Worm (Caenorhabditis elegans) whole organism, early embryonic: ENCODE results near the gene ints-5.

ENCODE experiments used
- B0310.2 ChIP-seq: sonication (generic microtip); optimal IDR thresholded peaks from 2 replicates; lab custom pipeline; 2016; ENCODE audit warnings: mild to moderate bottlenecking, missing genetic modification characterization, missing compliant biosample characterization
- F13C5.2 ChIP-seq: sonication (generic microtip); optimal IDR thresholded peaks from 2 replicates; lab custom pipeline; 2017; ENCODE audit warnings: mild to moderate bottlenecking, missing genetic modification characterization, inconsistent platforms, missing compliant biosample characterization
- aly-1 ChIP-seq: sonication (generic microtip); optimal IDR thresholded peaks from 2 replicates; lab custom pipeline; 2016; ENCODE audit warnings: missing genetic modification characterization, missing compliant biosample characterization
- ama-1 ChIP-seq: fragments of 150-350 bp; optimal IDR thresholded peaks from 2 replicates; lab custom pipeline; 2014
- ceh-13 ChIP-seq: fragments of 200-800 bp; sonication (Bioruptor generic); optimal IDR thresholded peaks from 2 replicates; lab custom pipeline; 2018; ENCODE audit warnings: mild to moderate bottlenecking, missing genetic modification characterization, missing compliant biosample characterization
- ceh-36 ChIP-seq: sonication (generic microtip); optimal IDR thresholded peaks from 2 replicates; lab custom pipeline; 2016; ENCODE audit warnings: missing genetic modification characterization, inconsistent platforms, missing compliant biosample characterization
- ets-7 ChIP-seq: sonication (generic microtip); optimal IDR thresholded peaks from 2 replicates; lab custom pipeline; 2016; ENCODE audit warnings: missing genotype, missing genetic modification characterization, missing compliant biosample characterization
- flt-1 ChIP-seq: fragments of 200-800 bp; sonication (Bioruptor generic); IDR thresholded peaks from 2 replicates; pipeline ENCODE4 v1.3.6; 2022; ENCODE audit warnings: missing genetic modification characterization, missing compliant biosample characterization
- hmbx-1 ChIP-seq: sonication (generic microtip); optimal IDR thresholded peaks from 2 replicates; lab custom pipeline; 2016; ENCODE audit warnings: mild to moderate bottlenecking, missing genetic modification characterization, missing compliant biosample characterization
- hmg-4 ChIP-seq: fragments of 200-800 bp; sonication (Bioruptor generic); optimal IDR thresholded peaks from 2 replicates; lab custom pipeline; 2018; ENCODE audit warnings: mild to moderate bottlenecking, missing genetic modification characterization, missing compliant biosample characterization
- hnd-1 ChIP-seq: sonication (generic microtip); optimal IDR thresholded peaks from 2 replicates; lab custom pipeline; 2016; ENCODE audit warnings: missing genetic modification characterization, missing compliant biosample characterization
- pes-1 ChIP-seq: fragments of 200-800 bp; sonication (Bioruptor generic); IDR thresholded peaks from 2 replicates; pipeline ENCODE4 v1.3.6; 2022; ENCODE audit warnings: missing genetic modification reagents, missing genetic modification characterization, missing compliant biosample characterization
- scrt-1 ChIP-seq: fragments of 200-800 bp; sonication (Bioruptor generic); IDR thresholded peaks from 2 replicates; pipeline ENCODE4 v1.3.6; 2022; ENCODE audit warnings: missing genetic modification characterization, missing compliant biosample characterization
- sea-1 ChIP-seq: fragments of 200-800 bp; sonication (Bioruptor generic); conservative IDR thresholded peaks from 2 replicates; pipeline ENCODE4 v1.3.6; 2022; ENCODE audit warnings: missing genetic modification characterization, missing compliant biosample characterization
- tbx-11 ChIP-seq: fragments of 200-800 bp; sonication (Bioruptor generic); IDR thresholded peaks from 2 replicates; pipeline ENCODE4 v1.3.6; 2022; ENCODE audit warnings: missing genetic modification characterization, missing compliant biosample characterization
- tbx-37 ChIP-seq: fragments of 200-800 bp; sonication (Bioruptor generic); conservative IDR thresholded peaks from 2 replicates; pipeline ENCODE4 v1.3.6; 2022; ENCODE audit warnings: missing genetic modification reagents, missing genetic modification characterization, missing compliant biosample characterization
- tra-4 ChIP-seq: sonication (generic microtip); optimal IDR thresholded peaks from 2 replicates; lab custom pipeline; 2017; ENCODE audit warnings: missing genetic modification characterization, missing compliant biosample characterization

Gene ints-5

DNA sequence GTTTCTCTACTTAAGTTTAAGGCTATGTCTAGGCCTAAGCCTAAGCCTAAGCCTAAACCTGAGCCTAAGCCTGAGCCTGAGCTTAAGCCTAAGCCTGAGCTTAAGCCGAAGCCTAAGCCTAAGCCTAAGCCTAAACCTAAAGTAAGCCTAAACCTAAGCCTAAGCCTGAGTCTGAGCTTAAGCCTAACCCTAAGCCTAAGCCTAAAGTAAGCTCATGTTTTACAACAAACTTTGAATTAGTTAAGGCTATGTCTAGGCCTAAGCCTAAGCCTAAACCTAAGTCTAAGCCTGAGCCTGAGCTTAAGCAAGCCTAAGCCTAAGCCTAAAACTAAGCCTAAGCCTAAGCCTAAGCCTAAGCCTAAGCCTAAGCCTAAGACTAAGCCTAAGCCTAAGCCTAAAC, 31.9 kb downstream of the ints-5 start:
- TF ChIP-seq F13C5.2 (tag; lab: Kevin White, UChicago) (no peak), pes-1 (GFP tag; lab: Robert Waterston, UW) (no peak), ama-1 (lab: Kevin White, UChicago) (no peak), ceh-36 (peak; percentile 84), tbx-11 (GFP tag; lab: Robert Waterston, UW) (no peak), ets-7 (tag; lab: Kevin White, UChicago) (no peak), B0310.2 (no peak)

DNA sequence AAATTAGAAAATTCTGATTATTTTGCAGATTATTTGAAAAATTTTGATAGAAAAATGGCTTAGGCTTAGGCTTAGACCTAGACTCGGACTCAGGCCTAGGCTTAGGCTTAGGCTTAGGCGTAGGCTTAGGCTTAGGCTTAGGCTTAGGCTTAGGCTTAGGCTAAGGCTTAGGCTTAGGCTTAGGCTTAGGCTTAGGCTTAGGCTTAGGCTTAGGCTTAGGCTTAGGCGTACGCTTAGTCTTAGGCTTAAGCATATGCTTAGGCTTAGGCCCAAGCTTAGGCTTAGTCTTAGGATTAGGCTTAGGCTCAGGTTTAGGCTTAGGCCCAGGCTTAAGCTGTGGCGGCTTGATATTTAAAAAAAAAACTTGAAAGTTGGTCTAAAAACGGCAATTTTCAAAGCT, 32.6 kb downstream of the ints-5 start:
- TF ChIP-seq sea-1 (GFP tag; lab: Robert Waterston, UW) (0 out of 2 replicates have a peak, but pooled peaks have one; percentile 56), ceh-36 (peak; percentile 86)

DNA sequence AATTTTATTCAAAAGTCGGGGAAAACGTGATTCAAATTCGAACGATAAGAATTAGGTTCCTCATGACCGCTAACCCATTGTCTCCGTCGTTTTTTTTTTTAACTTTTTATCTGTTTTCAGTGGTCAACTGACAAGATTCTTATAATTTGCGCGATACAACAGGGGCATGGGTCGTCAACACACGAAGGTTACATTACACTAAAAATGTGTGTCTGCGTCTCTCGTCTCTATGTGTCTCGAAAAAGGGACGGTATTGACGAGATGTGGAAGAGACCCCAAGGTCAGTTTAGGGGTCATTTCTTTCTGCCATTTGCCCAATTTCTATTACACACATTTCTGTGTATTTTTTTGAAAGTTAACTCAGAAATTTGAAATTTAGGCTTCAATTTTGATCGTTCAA, 35.7 kb downstream of the ints-5 start:
- TF ChIP-seq pes-1 (GFP tag; lab: Robert Waterston, UW) (no peak), ama-1 (lab: Kevin White, UChicago) (no peak), F13C5.2 (tag; lab: Kevin White, UChicago) (no peak), tbx-37 (GFP tag; lab: Robert Waterston, UW) (no peak), ets-7 (tag; lab: Kevin White, UChicago) (no peak), aly-1 (tag; lab: Kevin White, UChicago) (no peak), tbx-11 (GFP tag; lab: Robert Waterston, UW) (no peak), ceh-36 (no peak), tra-4 (no peak), sea-1 (GFP tag; lab: Robert Waterston, UW) (no peak), hmbx-1 (no peak), hmg-4 (no peak), ceh-13 (GFP tag; lab: Kevin White, UChicago) (no peak)

DNA sequence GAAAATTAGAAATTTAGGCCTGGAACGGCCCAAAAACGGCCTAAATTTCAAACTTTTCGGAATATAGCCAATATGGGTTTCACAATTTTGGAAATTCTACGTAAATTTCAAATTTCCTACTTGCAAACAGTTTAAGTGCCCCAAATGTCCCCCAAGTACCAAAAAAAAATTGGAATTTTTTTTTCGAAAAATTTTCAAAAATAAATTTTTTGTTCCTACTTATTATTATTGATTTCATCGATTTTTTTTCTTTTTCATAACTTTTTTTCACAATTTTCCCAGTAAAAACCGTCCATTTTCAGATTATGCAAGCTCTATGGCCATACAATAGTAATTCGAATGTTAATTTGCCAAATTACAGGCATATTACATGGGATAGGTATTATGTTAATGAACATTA, 37.8 kb downstream of the ints-5 start, which contains the start of gene Y51A2D.21:
TSS of gene Y51A2D.21 (plus strand) at position 301 of the 400 bp plus-strand sequence.
- TF ChIP-seq flt-1 (GFP tag; lab: Robert Waterston, UW) = no peak
- TF ChIP-seq hmg-4 = no peak
- TF ChIP-seq ama-1 (lab: Kevin White, UChicago) = no peak
- TF ChIP-seq hnd-1 (tag; lab: Kevin White, UChicago) = no peak
- no peak for TF ChIP-seq tbx-37 (GFP tag; lab: Robert Waterston, UW)
- no peak for TF ChIP-seq aly-1 (tag; lab: Kevin White, UChicago)
- no peak for TF ChIP-seq F13C5.2 (tag; lab: Kevin White, UChicago)
- TF ChIP-seq pes-1 (GFP tag; lab: Robert Waterston, UW) = no peak
- no peak for TF ChIP-seq tra-4
- no peak for TF ChIP-seq tbx-11 (GFP tag; lab: Robert Waterston, UW)
- no peak for TF ChIP-seq B0310.2
- no peak for TF ChIP-seq ceh-36
- no peak for TF ChIP-seq ceh-13 (GFP tag; lab: Kevin White, UChicago)
- no peak for TF ChIP-seq scrt-1 (GFP tag; lab: Robert Waterston, UW)
- no peak for TF ChIP-seq sea-1 (GFP tag; lab: Robert Waterston, UW)
- no peak for TF ChIP-seq hmbx-1
- no peak for TF ChIP-seq ets-7 (tag; lab: Kevin White, UChicago)

DNA sequence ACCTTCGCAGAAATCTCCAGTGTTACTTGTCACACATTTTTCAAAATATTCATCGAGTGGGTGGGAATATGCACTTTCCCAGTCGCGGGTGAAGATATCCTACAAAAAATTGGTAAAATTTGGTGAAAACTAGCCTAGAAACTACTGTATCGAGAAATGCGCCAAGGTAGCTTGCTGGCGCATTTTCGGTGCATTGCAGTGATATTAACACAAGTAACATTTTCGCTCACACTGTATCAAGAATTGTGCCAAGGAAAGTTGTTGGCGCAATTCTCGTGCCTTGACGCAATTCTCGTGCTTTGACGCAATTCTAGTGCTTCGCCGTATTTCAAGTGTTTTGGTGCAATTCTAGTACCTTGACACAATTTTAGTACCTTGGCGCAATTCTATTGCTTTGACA, 39.4 kb downstream of the ints-5 start:
- TF ChIP-seq hmg-4 (no peak), ceh-36 (no peak), ceh-13 (GFP tag; lab: Kevin White, UChicago) (no peak), sea-1 (GFP tag; lab: Robert Waterston, UW) (no peak), B0310.2 (no peak), tra-4 (no peak), aly-1 (tag; lab: Kevin White, UChicago) (no peak), tbx-37 (GFP tag; lab: Robert Waterston, UW) (no peak), scrt-1 (GFP tag; lab: Robert Waterston, UW) (no peak), hnd-1 (tag; lab: Kevin White, UChicago) (no peak), hmbx-1 (no peak), ama-1 (lab: Kevin White, UChicago) (no peak), ets-7 (tag; lab: Kevin White, UChicago) (no peak)

DNA sequence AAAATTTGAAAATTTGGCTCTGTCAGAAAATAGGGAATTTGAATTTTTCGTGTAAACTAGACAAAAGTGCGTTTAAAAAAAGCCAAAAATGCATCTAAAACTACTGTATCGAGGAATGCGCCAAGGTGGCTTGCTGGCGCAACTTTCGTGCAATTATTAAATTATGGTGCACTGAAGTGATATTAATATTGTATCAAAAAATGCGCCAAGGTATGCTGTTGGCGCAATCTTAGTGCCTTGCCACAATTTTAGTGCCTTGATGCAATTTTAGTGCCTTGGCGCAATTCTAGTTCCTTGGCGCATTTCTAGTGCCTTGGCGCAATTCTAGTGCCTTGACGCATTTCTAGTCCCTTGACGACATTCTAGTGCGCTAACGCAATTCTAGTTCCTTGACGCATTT, 41.3 kb downstream of the ints-5 start:
- no peak for TF ChIP-seq tbx-11 (GFP tag; lab: Robert Waterston, UW)

DNA sequence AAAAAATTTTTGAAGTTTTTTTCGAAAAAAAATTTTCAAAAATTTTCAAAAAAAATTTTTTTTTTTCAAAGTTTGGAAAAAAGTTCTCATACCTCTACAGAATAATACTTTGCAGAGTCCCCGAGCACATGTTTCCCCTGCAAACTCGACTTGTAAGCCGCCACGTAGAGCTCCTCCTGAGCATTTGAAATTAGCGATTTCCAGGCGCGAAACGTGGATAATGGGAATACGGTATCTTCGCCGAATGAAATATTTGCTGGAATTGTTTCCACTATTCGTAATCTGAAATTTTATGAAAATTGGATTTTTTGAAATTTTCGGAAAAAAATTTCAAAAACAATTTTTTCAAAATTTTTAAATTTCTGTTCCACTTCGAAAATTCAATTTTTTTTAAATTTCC, 42.4 kb downstream of the ints-5 start:
- TF ChIP-seq ceh-36 (no peak), tra-4 (no peak), hmg-4 (no peak), ama-1 (lab: Kevin White, UChicago) (no peak), hmbx-1 (no peak), tbx-37 (GFP tag; lab: Robert Waterston, UW) (no peak), hnd-1 (tag; lab: Kevin White, UChicago) (no peak), F13C5.2 (tag; lab: Kevin White, UChicago) (no peak), tbx-11 (GFP tag; lab: Robert Waterston, UW) (no peak), flt-1 (GFP tag; lab: Robert Waterston, UW) (no peak), sea-1 (GFP tag; lab: Robert Waterston, UW) (no peak), ceh-13 (GFP tag; lab: Kevin White, UChicago) (no peak)

DNA sequence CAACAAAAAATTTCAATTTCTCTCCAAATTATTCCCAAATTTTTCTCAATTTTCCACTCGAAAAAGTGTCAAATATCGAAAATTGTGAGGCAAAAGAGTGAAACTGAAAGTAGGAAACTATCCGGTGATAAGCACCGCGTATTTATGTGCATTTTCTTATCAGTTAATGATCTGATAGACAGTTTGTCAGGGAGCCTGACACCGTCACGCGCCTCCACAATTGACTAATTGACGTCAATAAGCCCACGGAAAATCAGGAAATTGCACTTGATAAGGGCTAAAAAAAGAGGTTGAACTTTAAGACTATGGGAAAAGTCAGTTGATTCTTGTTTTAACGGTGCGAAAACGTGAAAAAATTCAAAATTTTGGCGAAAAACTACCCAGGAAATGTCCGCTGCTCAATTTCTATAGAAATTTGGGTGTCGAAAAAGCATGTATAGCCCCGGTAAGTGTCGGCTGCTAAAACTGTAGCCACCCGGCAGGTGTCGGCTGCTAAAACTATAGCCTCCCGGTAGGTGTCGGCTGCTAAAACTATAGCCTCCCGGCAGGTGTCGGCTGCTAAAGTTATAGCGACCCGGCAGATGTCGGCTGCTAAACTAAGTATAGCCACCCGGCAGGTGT, 43.8 kb downstream of the ints-5 start:
- TF ChIP-seq hmg-4 (no peak), hnd-1 (tag; lab: Kevin White, UChicago) (no peak)
